Worm (Caenorhabditis elegans) whole organism, mixed stage, embryonic: ENCODE data around the gene suex-1.

ENCODE experiments used
- ceh-43 ChIP-seq: fragments of 200-800 bp; sonication (Bioruptor generic); optimal IDR thresholded peaks from 2 replicates; lab custom pipeline; 2018; ENCODE audit warnings: mild to moderate bottlenecking, missing genetic modification characterization, moderate library complexity, missing compliant biosample characterization
- mab-5 ChIP-seq: fragments of 150-350 bp; optimal IDR thresholded peaks from 2 replicates; lab custom pipeline; 2014; ENCODE audit warnings: missing biosample characterization, missing genetic modification characterization
- mep-1 ChIP-seq: fragments of 150-350 bp; optimal IDR thresholded peaks from 2 replicates; lab custom pipeline; 2017; ENCODE audit warnings: missing biosample characterization, missing genetic modification reagents, missing genetic modification characterization, inconsistent platforms
- nhr-12 ChIP-seq: fragments of 150-350 bp; optimal IDR thresholded peaks from 2 replicates; lab custom pipeline; 2014; ENCODE audit warnings: missing biosample characterization, missing genetic modification characterization
- unc-39 ChIP-seq: fragments of 150-350 bp; optimal IDR thresholded peaks from 2 replicates; lab custom pipeline; 2014; ENCODE audit warnings: missing biosample characterization, missing genetic modification characterization
- unc-62 ChIP-seq: fragments of 150-350 bp; optimal IDR thresholded peaks from 2 replicates; lab custom pipeline; 2014; ENCODE audit warnings: missing biosample characterization, missing genetic modification reagents, missing genetic modification characterization

ce11 chrII:5496375-5496774 is 1.7 kb downstream of the suex-1 start, which contains the start of gene F12A10.1:
- TF ChIP-seq nhr-12 (tag; lab: Kevin White, UChicago) (no peak), mep-1 (tag; lab: Kevin White, UChicago) (no peak), unc-62 (GFP tag; lab: Kevin White, UChicago) (no peak), ceh-43 (no peak), mab-5 (tag; lab: Kevin White, UChicago) (no peak), unc-39 (tag; lab: Kevin White, UChicago) (no peak)
